Worm (Caenorhabditis elegans) whole organism, L4/young adult: ENCODE results near the gene pigq-1.

Source experiments
- W03F9.2 ChIP-seq: fragments of 150-350 bp; optimal IDR thresholded peaks from 2 replicates; lab custom pipeline; 2014; ENCODE audit warnings: missing biosample characterization, missing genetic modification characterization
- dao-5 ChIP-seq: sonication (generic microtip); optimal IDR thresholded peaks from 2 replicates; lab custom pipeline; 2016; ENCODE audit warnings: missing genotype, missing genetic modification characterization, moderate library complexity, missing compliant biosample characterization
- him-1 ChIP-seq: sonication (generic microtip); optimal IDR thresholded peaks from 2 replicates; lab custom pipeline; 2016; ENCODE audit warnings: missing genotype, missing genetic modification reagents, missing genetic modification characterization, missing compliant biosample characterization

- TF ChIP-seq dao-5 (tag; lab: Kevin White, UChicago): no peak
- peak; percentile 40 for TF ChIP-seq him-1
- peak; percentile 92 for TF ChIP-seq W03F9.2 (tag; lab: Kevin White, UChicago)
These were observed 2.6 kb upstream of the pigq-1 start, which contains the start of the genes F01G4.6 and pfd-1 for ce11 chrIV:11149454-11150163.
